Fruit fly (Drosophila melanogaster) Kc167 (cell line): ENCODE results near the gene dpr7.

Experiments used
- Myc ChIP-seq: fragments of >200 bp; optimal IDR thresholded peaks from 2 replicates; lab custom pipeline; 2017; ENCODE audit warnings: missing external identifiers
- h ChIP-seq: fragments of >200 bp; optimal IDR thresholded peaks from 3 replicates; lab custom pipeline; 2018; ENCODE audit warnings: missing external identifiers
- insv ChIP-seq: fragments of >200 bp; optimal IDR thresholded peaks from 3 replicates; lab custom pipeline; 2018; ENCODE audit warnings: missing external identifiers
- psq ChIP-seq: fragments of >200 bp; optimal IDR thresholded peaks from 2 replicates; lab custom pipeline; 2017; ENCODE audit warnings: missing external identifiers

dm6 chr4:254697-255096 lies 1.6 kb upstream of the dpr7 start, which contains the start of gene RhoGAP102A:
- TF ChIP-seq insv (lab: Kevin White, UChicago) (no peak), psq (lab: Kevin White, UChicago) (no peak), Myc (no peak), h (lab: Kevin White, UChicago) (no peak)
